Worm (Caenorhabditis elegans): ENCODE data around the gene Y17G9B.11.

The Y17G9B.11 gene

DNA sequence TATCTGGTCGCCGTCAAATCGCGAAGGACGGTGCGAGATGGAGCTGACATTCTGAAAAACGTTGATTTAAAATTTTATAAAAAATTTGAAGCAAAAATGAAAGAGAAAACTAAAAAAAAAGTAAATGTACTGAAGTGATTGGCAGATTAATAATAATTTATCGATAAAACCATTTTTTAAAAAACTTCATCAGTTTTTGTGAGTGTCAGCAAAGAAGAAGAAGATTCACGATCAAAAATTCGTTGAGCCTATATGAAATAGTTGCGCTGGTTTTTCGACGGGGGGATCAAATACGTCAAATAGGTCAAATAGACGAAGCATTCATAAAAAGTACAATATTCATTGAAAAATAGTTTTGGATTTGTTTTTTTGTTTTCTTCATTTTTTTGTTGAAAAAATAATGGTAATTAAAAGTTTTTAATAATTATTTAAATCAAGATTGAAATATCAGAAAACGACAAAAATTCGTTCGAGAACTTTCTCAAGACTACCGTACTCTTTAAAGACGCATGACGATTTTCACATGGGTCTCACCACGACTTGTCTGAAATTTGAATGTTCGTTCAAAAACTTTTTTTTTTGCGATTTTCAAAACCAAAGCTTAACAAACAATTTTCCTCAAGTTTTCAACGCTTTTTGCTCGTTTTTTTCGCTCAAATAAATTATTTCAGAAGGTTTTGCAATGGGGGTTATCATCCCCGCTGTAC, 4.1 kb downstream of the Y17G9B.11 start, which contains the start of the genes memi-1 and cyp-31A3:
Gene memi-1 (minus strand): TSS at position 51 of the 707 bp plus-strand sequence.
Gene cyp-31A3 (plus strand): TSS at position 672 of the 707 bp plus-strand sequence.
- no peak for TF ChIP-seq unc-62 (GFP tag; optimal IDR thresholded peaks at IDR 0.05)

DNA sequence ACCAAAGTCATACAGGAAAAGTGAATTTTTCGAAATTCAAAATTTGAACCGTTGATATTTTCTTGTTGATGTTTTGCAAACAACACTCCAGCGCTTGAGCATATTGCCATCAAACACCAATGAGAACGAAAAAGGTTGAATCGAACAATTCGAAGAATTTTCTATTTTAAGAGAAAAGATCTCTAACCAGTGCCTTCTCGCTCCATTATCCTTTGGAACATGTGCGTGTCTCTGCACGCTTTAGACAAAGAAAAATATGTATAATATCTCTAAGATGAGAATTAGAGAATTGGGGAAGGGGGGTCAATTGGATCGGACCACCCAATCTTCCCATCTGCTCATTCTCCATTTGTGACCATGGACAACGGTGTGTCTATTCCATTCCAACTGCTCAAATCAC, 7.4 kb downstream of the Y17G9B.11 start, which contains the start of gene Y17G9B.2:
Gene Y17G9B.2 (plus strand): TSS at position 301 of the 400 bp plus-strand sequence.
- TF ChIP-seq unc-62 (GFP tag; optimal IDR thresholded peaks at IDR 0.05), result no peak

DNA sequence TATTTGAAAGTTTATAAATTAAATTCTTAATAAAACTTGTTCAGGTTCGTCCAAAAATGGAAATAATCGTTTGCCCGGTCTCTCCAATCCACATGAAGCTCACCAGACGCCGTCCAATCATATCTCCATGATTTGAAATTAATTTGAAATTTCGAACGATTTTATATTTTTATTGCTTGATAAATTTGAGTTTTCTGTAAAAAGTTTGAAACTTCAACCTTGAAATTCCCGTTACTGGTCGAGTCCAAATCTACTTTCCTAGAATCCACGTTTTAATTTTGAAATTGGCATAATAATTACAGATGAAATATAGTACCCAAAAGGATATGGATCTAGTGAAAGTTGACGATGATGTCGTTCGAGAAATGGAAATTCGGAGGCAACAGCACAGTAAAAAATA, 8.0 kb downstream of the Y17G9B.11 start, which contains the start of gene npp-26:
Gene npp-26 (plus strand): TSS at position 301 of the 400 bp plus-strand sequence.
- no peak for TF ChIP-seq unc-62 (GFP tag; optimal IDR thresholded peaks at IDR 0.05)

DNA sequence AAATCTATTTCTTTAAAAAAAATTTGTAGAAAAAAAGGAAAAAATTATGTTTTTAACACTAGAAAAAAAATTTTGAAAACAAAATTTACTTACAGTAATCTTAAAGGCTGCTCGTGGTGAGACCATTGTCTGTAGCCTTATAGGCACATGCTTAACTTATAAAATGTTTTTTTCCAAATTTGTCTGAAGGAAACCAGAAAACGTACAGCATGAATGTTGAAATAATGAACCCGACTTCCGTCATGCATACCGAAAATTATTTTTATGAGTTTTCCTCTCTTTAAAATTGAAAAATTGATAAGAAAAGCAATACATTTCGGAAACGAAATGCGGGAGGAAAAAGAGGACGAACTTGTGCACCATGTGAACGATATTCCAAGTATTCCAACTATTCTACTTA, 15.4 kb downstream of the Y17G9B.11 start, which contains the start of gene R11E3.2:
Gene R11E3.2 (plus strand): TSS at position 301 of the 400 bp plus-strand sequence.
- TF ChIP-seq unc-62 (GFP tag; optimal IDR thresholded peaks at IDR 0.05), result no peak

DNA sequence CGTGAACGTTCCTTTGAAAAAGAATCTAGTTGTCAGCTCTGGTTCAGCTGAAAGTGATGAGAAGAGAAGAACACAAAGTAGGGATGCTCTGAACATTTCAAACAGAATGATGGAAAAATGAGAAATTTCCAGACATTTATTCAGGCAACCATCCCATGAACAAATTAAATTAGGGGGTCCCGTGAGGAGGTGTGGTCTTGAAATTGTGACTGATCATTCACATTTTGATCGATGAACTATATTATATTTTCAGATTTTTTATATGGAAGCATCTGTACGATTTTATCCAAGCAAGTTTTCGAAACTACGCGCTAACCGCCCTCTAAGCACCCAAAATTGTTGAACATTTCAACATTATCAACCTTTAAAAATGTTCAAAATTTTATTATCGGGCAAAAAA, 19.6 kb downstream of the Y17G9B.11 start, which contains the start of gene R11E3.19:
Gene R11E3.19 (minus strand): TSS at position 101 of the 400 bp plus-strand sequence.
- TF ChIP-seq unc-62 (GFP tag; optimal IDR thresholded peaks at IDR 0.05), result no peak

DNA sequence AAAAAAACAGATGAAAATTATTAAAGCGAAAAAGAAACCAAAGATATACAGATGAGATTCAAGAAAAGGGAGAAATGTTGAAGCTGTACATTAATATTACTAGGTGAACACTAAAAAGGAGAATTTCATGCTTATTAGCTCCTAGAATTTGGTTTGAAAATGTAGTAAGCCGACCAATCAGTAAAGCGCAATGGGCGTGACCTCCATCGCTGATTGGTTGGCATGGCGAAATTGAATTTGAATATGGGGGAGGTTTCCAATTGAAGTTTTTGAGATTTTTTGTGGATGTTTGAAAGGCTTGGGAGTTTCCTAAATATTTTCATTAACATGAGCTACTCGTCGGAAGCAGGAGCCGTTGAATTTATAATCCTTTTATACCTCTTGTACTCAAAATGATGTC, 20.1 kb downstream of the Y17G9B.11 start:
- no peak for TF ChIP-seq unc-62 (GFP tag; optimal IDR thresholded peaks at IDR 0.05)

DNA sequence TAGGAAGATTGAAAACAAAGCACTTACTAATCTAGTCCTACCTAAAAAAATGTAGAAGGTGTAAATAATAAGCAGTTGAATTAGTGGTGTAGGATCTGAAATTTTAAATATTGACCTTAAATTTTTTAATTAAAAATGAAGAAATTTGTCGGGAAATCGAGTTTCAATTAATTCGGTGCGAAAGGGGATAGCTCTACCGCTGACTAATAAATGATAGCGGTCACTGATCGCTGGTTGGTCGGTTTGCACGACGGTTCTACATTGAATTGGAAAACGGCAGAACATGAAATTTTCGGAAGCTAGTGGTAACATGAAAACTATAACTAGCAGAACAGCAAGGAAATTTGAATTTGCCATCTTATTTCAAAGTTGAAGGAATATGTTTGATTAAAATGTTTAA, 23.7 kb downstream of the Y17G9B.11 start, which contains the start of gene set-15:
Gene set-15 (minus strand): TSS at position 101 of the 400 bp plus-strand sequence.
- TF ChIP-seq unc-62 (GFP tag; optimal IDR thresholded peaks at IDR 0.05), result no peak

DNA sequence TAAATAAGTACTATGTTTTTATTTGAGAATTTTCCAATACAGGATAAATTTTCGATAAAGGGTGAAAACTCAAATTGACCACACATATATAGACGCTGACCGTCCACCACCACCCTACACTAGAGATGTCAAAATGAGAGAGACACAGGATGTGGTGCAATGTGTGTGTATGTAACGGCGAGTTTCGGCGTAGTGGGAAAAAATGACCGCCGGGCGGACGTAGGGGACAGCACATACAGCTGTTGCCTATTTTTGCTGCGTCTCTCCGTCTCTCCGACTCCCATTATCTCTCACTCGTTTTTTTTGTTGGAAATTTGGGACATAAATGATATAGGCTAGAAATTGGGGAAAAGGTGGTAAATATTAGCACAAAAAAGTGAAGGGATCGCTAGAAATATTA, 24.7 kb downstream of the Y17G9B.11 start:
- no peak for TF ChIP-seq unc-62 (GFP tag; optimal IDR thresholded peaks at IDR 0.05)

DNA sequence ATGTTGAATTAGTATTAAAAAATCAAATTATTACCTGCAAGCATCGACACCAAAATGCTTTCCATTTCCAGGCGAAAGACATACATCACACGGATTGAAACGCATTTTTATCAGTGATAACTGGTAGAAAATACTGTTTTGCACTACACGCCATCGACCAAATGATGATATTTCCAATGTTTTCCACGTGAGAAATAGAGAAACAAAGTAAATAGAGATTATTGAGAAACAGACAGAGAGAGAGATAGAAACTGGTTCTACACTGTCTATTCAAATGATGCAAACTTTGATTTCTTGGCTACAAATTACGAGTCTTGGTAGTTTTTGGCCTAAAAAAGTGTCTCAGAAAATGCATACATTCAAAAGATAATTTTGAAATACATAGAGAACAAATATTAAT, 31.9 kb downstream of the Y17G9B.11 start, which contains the start of gene nhr-104:
Gene nhr-104 (minus strand): TSS at position 361 of the 400 bp plus-strand sequence.
- TF ChIP-seq unc-62 (GFP tag; optimal IDR thresholded peaks at IDR 0.05), result no peak

DNA sequence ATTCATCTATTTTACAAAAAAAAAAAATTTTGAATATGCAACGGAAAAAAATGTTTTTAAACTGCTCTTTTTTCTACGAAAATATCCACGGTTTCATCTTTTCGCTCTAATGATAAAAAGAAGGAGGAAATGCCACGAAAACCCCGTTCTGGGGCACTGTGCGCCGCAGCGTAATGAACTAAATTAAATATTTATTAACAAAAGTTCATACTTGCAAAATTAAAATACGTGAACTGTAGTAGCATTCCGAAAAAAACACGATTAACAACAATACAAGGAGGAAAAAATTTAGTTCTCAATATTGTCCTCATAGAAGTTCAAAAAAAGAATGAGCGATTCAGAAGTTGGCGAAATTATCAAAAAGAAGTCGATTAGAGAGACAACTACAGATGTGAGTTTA, 33.0 kb downstream of the Y17G9B.11 start, which contains the start of gene R11E3.1:
Gene R11E3.1 (plus strand): TSS at position 301 of the 400 bp plus-strand sequence.
- TF ChIP-seq unc-62 (GFP tag; optimal IDR thresholded peaks at IDR 0.05), result no peak

DNA sequence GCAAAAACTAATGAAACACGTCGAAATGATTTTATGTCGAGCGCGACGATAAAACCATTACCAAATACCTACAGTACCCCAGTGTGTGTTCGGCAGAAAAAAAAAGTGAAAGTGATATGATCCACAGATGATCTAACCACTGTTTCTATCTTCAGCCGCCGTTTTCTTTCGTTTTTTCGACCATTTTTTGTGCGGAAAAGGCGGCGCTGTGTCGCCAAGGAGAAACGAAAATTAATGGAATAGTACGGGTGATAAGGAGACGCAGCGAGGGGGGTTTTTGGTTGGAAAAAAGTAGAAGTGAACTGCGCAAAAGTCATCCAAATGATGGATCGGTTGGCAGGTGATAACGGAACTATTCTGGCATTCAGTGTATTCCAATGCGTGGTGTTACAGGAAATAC, 38.7 kb downstream of the Y17G9B.11 start:
- no peak for TF ChIP-seq unc-62 (GFP tag; optimal IDR thresholded peaks at IDR 0.05)

DNA sequence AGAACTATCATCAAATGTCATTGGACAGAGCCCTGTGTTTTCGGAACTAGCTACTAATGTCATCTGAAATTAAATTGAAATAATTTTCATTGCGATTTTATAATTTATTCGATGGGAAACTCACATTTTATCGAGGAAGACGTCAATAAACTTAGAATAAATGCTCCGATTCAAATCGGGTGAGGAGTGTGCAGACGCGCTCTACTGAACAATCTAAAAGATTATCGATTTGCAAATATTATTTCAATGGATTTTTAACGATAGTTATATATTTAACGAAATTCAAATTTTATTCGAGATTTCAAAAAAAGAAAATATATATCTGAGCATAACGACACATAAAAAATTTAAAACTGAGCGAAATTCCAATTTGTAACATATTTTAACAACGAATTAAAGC, 42.7 kb downstream of the Y17G9B.11 start, which contains the start of gene eor-1:
Gene eor-1 (minus strand): TSS at position 65 of the 400 bp plus-strand sequence.
- TF ChIP-seq unc-62 (GFP tag; optimal IDR thresholded peaks at IDR 0.05), result no peak

DNA sequence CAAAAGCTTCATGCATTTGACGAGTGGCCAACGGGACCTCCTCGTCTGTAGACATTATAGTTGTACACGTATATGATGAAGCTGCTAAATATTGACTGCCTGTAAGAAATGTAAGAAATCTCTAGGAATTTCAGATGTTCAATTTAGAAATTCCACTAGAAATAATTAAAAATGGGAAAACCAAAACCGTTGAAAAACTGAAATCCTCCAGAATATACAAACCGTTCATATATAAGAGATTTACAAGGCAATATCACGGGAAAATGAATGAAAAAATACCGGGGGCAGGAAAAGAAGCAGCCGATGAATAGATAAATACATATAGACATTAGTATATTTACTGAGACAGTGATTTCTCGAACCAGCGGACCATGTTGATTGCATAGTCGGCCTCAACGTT, 46.1 kb downstream of the Y17G9B.11 start, which contains the start of gene dpf-7:
Gene dpf-7 (minus strand): TSS at position 101 of the 400 bp plus-strand sequence.
- TF ChIP-seq unc-62 (GFP tag; optimal IDR thresholded peaks at IDR 0.05), result no peak

DNA sequence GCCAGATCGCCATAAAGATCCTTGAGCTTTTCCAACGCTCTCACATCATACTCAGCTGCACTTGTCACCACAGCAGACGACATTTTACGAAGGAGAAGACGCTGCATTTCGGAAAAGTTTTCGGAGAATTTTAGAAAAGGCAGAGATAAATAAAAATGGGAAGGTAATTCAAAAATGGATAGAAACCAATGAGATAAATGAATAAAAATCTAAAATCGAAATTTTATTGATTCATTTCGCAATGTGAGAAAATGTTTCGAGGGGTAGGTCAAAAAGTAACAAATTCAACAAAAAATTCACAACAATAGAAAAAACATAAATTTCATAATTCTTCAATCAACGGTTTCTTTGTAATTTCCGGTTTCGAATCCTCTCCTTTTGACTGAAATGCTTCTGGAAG, 50.1 kb downstream of the Y17G9B.11 start, which contains the start of gene dpf-5:
Gene dpf-5 (minus strand): TSS at position 101 of the 400 bp plus-strand sequence.
- TF ChIP-seq unc-62 (GFP tag; optimal IDR thresholded peaks at IDR 0.05), result no peak

Data from whole organism, dauer.